Worm (Caenorhabditis elegans) whole organism, young adult: ENCODE data around the gene sup-36.

Source experiments
- B0019.2 ChIP-seq: fragments of 200-800 bp; sonication (Bioruptor generic); conservative IDR thresholded peaks from 2 replicates; pipeline ENCODE4 v1.3.6; 2022; ENCODE audit warnings: missing genetic modification reagents, missing genetic modification characterization, missing compliant biosample characterization
- C06A6.2 ChIP-seq: fragments of 200-800 bp; sonication (Bioruptor generic); conservative IDR thresholded peaks from 2 replicates; pipeline ENCODE4 v1.3.6; 2022; ENCODE audit warnings: missing genetic modification characterization, missing compliant biosample characterization
- F22D6.2 ChIP-seq: sonication (generic microtip); optimal IDR thresholded peaks from 2 replicates; lab custom pipeline; 2016; ENCODE audit warnings: mild to moderate bottlenecking, missing genetic modification characterization, missing compliant biosample characterization
- F33H1.4 ChIP-seq: fragments of 200-800 bp; sonication (Bioruptor generic); IDR thresholded peaks from 2 replicates; pipeline ENCODE4 v1.3.6; 2022; ENCODE audit warnings: missing genetic modification reagents, missing genetic modification characterization, missing compliant biosample characterization
- F37B4.10 ChIP-seq: fragments of 200-800 bp; sonication (Bioruptor generic); IDR thresholded peaks from 2 replicates; pipeline ENCODE4 v1.3.6; 2022; ENCODE audit warnings: missing genetic modification characterization, missing compliant biosample characterization
- K12H6.12 ChIP-seq: fragments of 200-800 bp; sonication (Bioruptor generic); optimal IDR thresholded peaks from 2 replicates; lab custom pipeline; 2018; ENCODE audit warnings: mild to moderate bottlenecking, missing genetic modification characterization, missing compliant biosample characterization
- T07F8.4 ChIP-seq: sonication (generic microtip); optimal IDR thresholded peaks from 2 replicates; lab custom pipeline; 2016; ENCODE audit warnings: mild to moderate bottlenecking, missing genetic modification characterization, moderate library complexity, missing compliant biosample characterization
- T26A5.8 ChIP-seq: sonication (generic microtip); optimal IDR thresholded peaks from 2 replicates; lab custom pipeline; 2016; ENCODE audit warnings: missing genetic modification characterization, missing compliant biosample characterization
- Y53F4B.3 ChIP-seq: fragments of 200-800 bp; sonication (Bioruptor generic); IDR thresholded peaks from 2 replicates; pipeline ENCODE4 v1.3.6; 2022; ENCODE audit warnings: missing genetic modification reagents, missing genetic modification characterization, missing compliant biosample characterization
- Y53G8AR.9 ChIP-seq: fragments of 200-800 bp; sonication (Bioruptor generic); conservative IDR thresholded peaks from 2 replicates; pipeline ENCODE4 v1.3.6; 2022; ENCODE audit warnings: missing genetic modification reagents, missing genetic modification characterization, missing compliant biosample characterization
- akir-1 ChIP-seq: fragments of 200-800 bp; sonication (Bioruptor generic); optimal IDR thresholded peaks from 2 replicates; lab custom pipeline; 2018; ENCODE audit warnings: mild to moderate bottlenecking, missing genetic modification characterization, moderate library complexity, missing compliant biosample characterization
- aptf-2 ChIP-seq: fragments of 200-800 bp; sonication (Bioruptor generic); conservative IDR thresholded peaks from 2 replicates; pipeline ENCODE4 v1.3.6; 2022; ENCODE audit warnings: missing genetic modification reagents, missing genetic modification characterization, missing compliant biosample characterization
- attf-5 ChIP-seq: fragments of 200-800 bp; sonication (Bioruptor generic); optimal IDR thresholded peaks from 2 replicates; lab custom pipeline; 2018; ENCODE audit warnings: mild to moderate bottlenecking, missing genetic modification characterization, missing compliant biosample characterization
- cebp-1 ChIP-seq, 2 experiments: fragments of 200-800 bp in 1 of 2; sonication (Bioruptor generic) in 1 of 2; sonication (generic microtip) in 1 of 2; IDR thresholded peaks in 1 of 2; optimal IDR thresholded peaks in 1 of 2; 2 replicates each; pipeline versions ENCODE4 v1.3.6 to Lab custom; 2017 to 2022; ENCODE audit warnings: missing compliant biosample characterization in 2 of 2, missing genetic modification characterization in 2 of 2, mild to moderate bottlenecking in 1 of 2, missing genetic modification reagents in 1 of 2, moderate library complexity in 1 of 2
- chd-7 ChIP-seq: sonication (generic microtip); optimal IDR thresholded peaks from 2 replicates; lab custom pipeline; 2016; ENCODE audit warnings: mild to moderate bottlenecking, missing genetic modification characterization, moderate library complexity, missing compliant biosample characterization
- efl-1 ChIP-seq: fragments of 150-350 bp; optimal IDR thresholded peaks from 2 replicates; lab custom pipeline; 2014; ENCODE audit warnings: missing biosample characterization, missing genetic modification reagents, missing genetic modification characterization
- egl-18 ChIP-seq: fragments of 200-800 bp; sonication (Bioruptor generic); IDR thresholded peaks from 2 replicates; pipeline ENCODE4 v1.3.6; 2022; ENCODE audit warnings: missing genetic modification reagents, missing genetic modification characterization, missing compliant biosample characterization
- ets-4 ChIP-seq: fragments of 200-800 bp; sonication (Bioruptor generic); optimal IDR thresholded peaks from 2 replicates; lab custom pipeline; 2018; ENCODE audit warnings: mild to moderate bottlenecking, missing genetic modification characterization, missing compliant biosample characterization
- hmg-1.2 ChIP-seq: fragments of 200-800 bp; sonication (Bioruptor generic); IDR thresholded peaks from 2 replicates; pipeline ENCODE4 v1.3.6; 2022; ENCODE audit warnings: missing genetic modification reagents, missing genetic modification characterization, missing compliant biosample characterization
- hmg-20 ChIP-seq: fragments of 200-800 bp; sonication (Bioruptor generic); IDR thresholded peaks from 2 replicates; pipeline ENCODE4 v1.3.6; 2022; ENCODE audit warnings: missing genetic modification reagents, missing genetic modification characterization, missing compliant biosample characterization
- nfya-1 ChIP-seq: sonication (generic microtip); optimal IDR thresholded peaks from 2 replicates; lab custom pipeline; 2017; ENCODE audit warnings: antibody characterized with exemption, missing compliant biosample characterization, missing genetic modification characterization, borderline replicate concordance; ENCODE audit not compliant: insufficient read depth
- nfyb-1 ChIP-seq: fragments of 200-800 bp; sonication (Bioruptor generic); IDR thresholded peaks from 2 replicates; pipeline ENCODE4 v1.3.6; 2022; ENCODE audit warnings: missing genetic modification reagents, missing genetic modification characterization, missing compliant biosample characterization
- nhr-120 ChIP-seq: fragments of 200-800 bp; sonication (Bioruptor generic); IDR thresholded peaks from 2 replicates; pipeline ENCODE4 v1.3.6; 2022; ENCODE audit warnings: missing genetic modification characterization, missing compliant biosample characterization
- nhr-80 ChIP-seq: sonication (generic microtip); optimal IDR thresholded peaks from 2 replicates; lab custom pipeline; 2016; ENCODE audit warnings: missing genetic modification characterization, missing compliant biosample characterization
- repo-1 ChIP-seq: sonication (generic microtip); optimal IDR thresholded peaks from 2 replicates; lab custom pipeline; 2017; ENCODE audit warnings: mild to moderate bottlenecking, missing genetic modification characterization, missing compliant biosample characterization
- sdz-38 ChIP-seq: sonication (generic microtip); optimal IDR thresholded peaks from 2 replicates; lab custom pipeline; 2016; ENCODE audit warnings: missing genotype, missing genetic modification characterization, missing compliant biosample characterization
- snpc-1.1 ChIP-seq: sonication (generic microtip); optimal IDR thresholded peaks from 2 replicates; lab custom pipeline; 2017; ENCODE audit warnings: missing genetic modification characterization, mild to moderate bottlenecking, missing compliant biosample characterization, antibody characterized with exemption, moderate library complexity, missing genotype, missing genetic modification reagents; ENCODE audit not compliant: insufficient read depth
- snpc-4 ChIP-seq, 5 experiments: fragments of 150-350 bp in 1 of 5; sonication (generic microtip) in 4 of 5; optimal IDR thresholded peaks; 2 replicates each; lab custom pipeline; 2014 to 2018; ENCODE audit warnings: missing genetic modification characterization in 5 of 5, missing biosample characterization in 3 of 5, antibody characterized with exemption in 2 of 5, mild to moderate bottlenecking in 2 of 5, missing compliant biosample characterization in 2 of 5, missing genotype in 2 of 5, moderate library complexity in 2 of 5, missing genetic modification reagents in 1 of 5
- tbp1 ChIP-seq: fragments of 200-800 bp; sonication (Bioruptor generic); optimal IDR thresholded peaks from 2 replicates; lab custom pipeline; 2018; ENCODE audit warnings: mild to moderate bottlenecking, missing genetic modification characterization, missing compliant biosample characterization
- unc-130 ChIP-seq: sonication (generic microtip); optimal IDR thresholded peaks from 2 replicates; lab custom pipeline; 2016; ENCODE audit warnings: missing genetic modification reagents, missing genetic modification characterization, missing compliant biosample characterization
- xnd-1 ChIP-seq: sonication (generic microtip); optimal IDR thresholded peaks from 2 replicates; lab custom pipeline; 2016; ENCODE audit warnings: missing genotype, missing genetic modification reagents, missing genetic modification characterization, missing compliant biosample characterization
- ztf-22 ChIP-seq: fragments of 200-800 bp; sonication (Bioruptor generic); optimal IDR thresholded peaks from 2 replicates; lab custom pipeline; 2018; ENCODE audit warnings: mild to moderate bottlenecking, missing genetic modification characterization, moderate library complexity, missing compliant biosample characterization
- ztf-6 ChIP-seq: fragments of 200-800 bp; sonication (Bioruptor generic); IDR thresholded peaks from 2 replicates; pipeline ENCODE4 v1.3.6; 2022; ENCODE audit warnings: missing genetic modification reagents, missing genetic modification characterization, missing compliant biosample characterization

Gene sup-36

DNA sequence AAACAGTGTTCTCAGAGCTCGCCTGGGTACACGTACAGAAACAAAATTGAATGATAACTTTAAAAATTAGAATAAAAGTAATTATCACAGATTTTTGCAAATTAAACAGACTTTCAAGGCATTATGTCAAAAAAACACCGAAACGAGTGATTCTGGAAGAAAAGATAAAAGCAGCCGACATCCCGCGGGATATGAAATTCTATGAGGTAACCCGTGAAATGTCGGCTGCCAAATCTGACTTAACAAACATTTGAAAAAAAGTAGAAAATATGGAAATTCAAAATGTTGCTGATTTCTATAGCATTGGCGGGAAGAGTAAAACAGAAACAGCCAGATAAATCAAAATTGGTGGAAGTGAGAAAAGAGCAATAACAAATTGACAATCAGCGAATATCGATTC is 35.9 kb upstream of the sup-36 start:
- TF ChIP-seq repo-1 = no peak
- peak; percentile 47 for TF ChIP-seq snpc-4 (GFP tag; optimal IDR thresholded peaks at IDR 0.05; lab: Kevin White, UChicago)
- peak; percentile 3 to 76 (median 66) for TF ChIP-seq snpc-4 (tag; optimal IDR thresholded peaks at IDR 0.05; lab: Kevin White, UChicago)
- TF ChIP-seq xnd-1 = no peak
- peak; percentile 82 for TF ChIP-seq snpc-1.1 (tag; lab: Kevin White, UChicago)
- no peak for TF ChIP-seq F33H1.4 (GFP tag; lab: Robert Waterston, UW)
- TF ChIP-seq nfya-1 (tag; lab: Kevin White, UChicago) = no peak

DNA sequence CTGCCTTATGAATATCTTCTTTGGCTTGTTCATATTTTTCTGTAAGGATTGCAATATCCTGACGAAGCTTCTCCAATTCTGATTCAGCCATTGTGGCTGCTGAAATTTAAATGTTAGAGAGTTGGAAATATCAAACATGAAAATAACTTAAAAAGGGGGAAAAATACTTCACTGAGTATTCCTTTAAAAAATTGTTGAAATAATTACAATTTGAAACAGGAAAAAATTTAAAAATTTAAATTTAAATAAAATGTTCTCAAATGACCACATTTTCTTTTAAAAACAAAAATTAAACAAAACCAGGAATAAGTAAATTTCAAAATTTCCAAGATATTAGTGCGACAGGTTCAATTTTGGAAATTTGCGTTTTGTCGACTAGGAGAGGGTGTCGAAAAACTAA is 29.2 kb upstream of the sup-36 start, which contains the start of gene bicd-1:
bicd-1 (minus strand) TSS at position 101 of the 400 bp plus-strand sequence.
- TF ChIP-seq B0019.2 (GFP tag; lab: Robert Waterston, UW) (no peak), C06A6.2 (GFP tag; lab: Robert Waterston, UW) (no peak), F33H1.4 (GFP tag; lab: Robert Waterston, UW) (no peak), F22D6.2 (tag; lab: Kevin White, UChicago) (no peak), akir-1 (GFP tag; lab: Kevin White, UChicago) (no peak), efl-1 (GFP tag; lab: Kevin White, UChicago) (no peak), sdz-38 (tag; lab: Kevin White, UChicago) (no peak), Y53F4B.3 (GFP tag; lab: Robert Waterston, UW) (no peak), T07F8.4 (tag; lab: Kevin White, UChicago) (no peak)
- TF ChIP-seq, all 124 proteins: peak for 0

DNA sequence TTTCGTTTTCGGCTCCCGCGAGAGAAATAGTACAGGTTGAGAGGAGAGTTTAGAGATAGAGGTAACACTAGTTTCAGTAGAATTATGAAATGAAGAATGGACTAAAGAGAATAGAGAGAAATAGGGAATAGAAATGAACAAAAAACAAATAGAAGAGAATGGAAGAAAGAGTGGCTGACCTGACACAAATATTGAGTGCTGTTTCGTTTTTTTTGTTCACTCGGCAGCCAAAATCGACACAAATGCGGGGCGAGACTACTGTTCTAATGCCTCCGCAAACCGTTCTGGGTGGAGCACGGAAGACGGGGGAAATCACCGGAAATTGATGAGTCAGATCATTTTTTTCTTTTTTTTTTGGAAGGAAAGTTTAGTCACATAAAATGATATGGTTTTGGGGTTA is 28.8 kb upstream of the sup-36 start:
- TF ChIP-seq hmg-20 (GFP tag; lab: Robert Waterston, UW) (no peak), Y53G8AR.9 (GFP tag; lab: Robert Waterston, UW) (no peak), nhr-120 (GFP tag; lab: Robert Waterston, UW) (no peak), ets-4 (GFP tag; lab: Kevin White, UChicago) (no peak), tbp1 (GFP tag; lab: Kevin White, UChicago) (no peak), chd-7 (tag; lab: Kevin White, UChicago) (no peak), nfyb-1 (GFP tag; lab: Robert Waterston, UW) (no peak), T26A5.8 (no peak), attf-5 (GFP tag; lab: Kevin White, UChicago) (no peak), cebp-1 (GFP tag; IDR thresholded peaks at IDR 0.05; lab: Robert Waterston, UW) (no peak), cebp-1 (tag; optimal IDR thresholded peaks at IDR 0.05; lab: Kevin White, UChicago) (peak; percentile 47), F37B4.10 (GFP tag; lab: Robert Waterston, UW) (no peak), xnd-1 (no peak), akir-1 (GFP tag; lab: Kevin White, UChicago) (no peak), unc-130 (GFP tag; lab: Kevin White, UChicago) (no peak), egl-18 (GFP tag; lab: Robert Waterston, UW) (no peak), aptf-2 (GFP tag; lab: Robert Waterston, UW) (no peak), hmg-1.2 (GFP tag; lab: Robert Waterston, UW) (peak; percentile 74), K12H6.12 (tag; lab: Kevin White, UChicago) (no peak), nhr-80 (tag; lab: Kevin White, UChicago) (peak; percentile 12), ztf-22 (GFP tag; lab: Kevin White, UChicago) (no peak), ztf-6 (no peak), F22D6.2 (tag; lab: Kevin White, UChicago) (no peak)
- TF ChIP-seq, all 124 proteins: peak for 3
